Worm (Caenorhabditis elegans): ENCODE data around the gene psf-1.

Gene psf-1

DNA sequence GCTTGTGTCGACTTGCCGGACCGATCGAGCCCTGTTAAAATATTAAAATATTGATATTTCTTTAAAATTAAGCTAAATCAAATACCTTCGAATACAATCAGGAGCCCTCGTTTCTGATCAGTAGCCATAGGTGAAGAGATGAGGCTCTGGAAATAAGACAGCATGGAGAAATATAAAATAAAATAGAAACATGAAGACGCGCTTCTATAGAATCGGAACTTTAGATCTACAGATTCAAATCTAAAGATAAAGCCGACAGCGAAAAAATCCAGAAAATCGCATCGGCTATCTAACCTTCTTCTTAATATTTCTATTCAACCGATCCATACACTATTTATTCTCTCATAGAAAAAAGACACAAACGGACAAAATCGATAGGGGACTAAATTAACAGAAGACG, 1.5 kb upstream of the psf-1 start, which contains the start of gene dtmk-1 (continued):
- TF ChIP-seq ceh-32 (tag; optimal IDR thresholded peaks at IDR 0.05; ENCODE audit: poor library complexity) (no peak), ama-1 (optimal IDR thresholded peaks at IDR 0.05) (peak; percentile 32), nhr-25 (tag; optimal IDR thresholded peaks at IDR 0.05; ENCODE audit: borderline replicate concordance, insufficient read depth) (peak; percentile 5)

DNA sequence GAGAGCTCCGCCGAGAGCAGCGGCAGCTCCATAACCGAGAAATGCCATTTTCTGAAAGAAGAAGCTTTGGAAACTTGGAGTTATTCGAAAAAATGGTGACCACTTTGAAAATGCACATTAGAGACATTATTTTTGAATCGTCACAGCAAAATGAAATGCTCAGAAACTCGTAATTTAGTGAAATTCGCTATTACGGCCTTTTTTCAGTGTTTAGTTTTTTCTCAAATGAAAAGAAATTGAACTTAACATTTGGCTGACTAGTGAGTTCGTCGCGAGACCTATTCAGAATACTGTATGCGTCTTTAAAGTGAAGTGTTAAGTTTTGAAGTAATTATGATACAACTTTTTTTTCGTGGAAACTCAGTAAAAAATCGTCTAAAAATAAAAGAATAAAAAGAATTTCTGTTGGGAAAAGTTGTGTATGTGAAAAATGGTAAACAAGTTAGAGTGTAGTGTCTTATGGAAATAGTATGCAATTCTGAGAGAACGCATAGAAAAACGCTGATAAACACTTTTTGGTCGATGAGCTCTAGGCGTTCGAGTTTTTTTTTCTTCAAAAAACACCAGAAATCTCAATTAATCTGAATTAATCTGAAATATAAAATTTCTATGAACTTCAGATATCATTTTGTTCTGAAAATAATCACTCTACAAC, 2.1 kb downstream of the psf-1 start, which contains the start of gene R53.5:
Gene R53.5, minus strand, starts transcription at position 51 of the 655 bp plus-strand sequence.
- TF ChIP-seq nhr-77 (tag; optimal IDR thresholded peaks at IDR 0.05): peak; percentile 22
- no peak for TF ChIP-seq zfp-3 (GFP tag; conservative IDR thresholded peaks at IDR 0.05)
- no peak for TF ChIP-seq hif-1 (tag; optimal IDR thresholded peaks at IDR 0.05)
- peak; percentile 41 for TF ChIP-seq nhr-28 (tag; optimal IDR thresholded peaks at IDR 0.05)
- TF ChIP-seq nhr-25 (tag; optimal IDR thresholded peaks at IDR 0.05; ENCODE audit: borderline replicate concordance, insufficient read depth): no peak
- TF ChIP-seq lsy-2 (tag; optimal IDR thresholded peaks at IDR 0.05): peak in 1 of 2 experiments; percentile 41
- TF ChIP-seq hlh-11 (tag; optimal IDR thresholded peaks at IDR 0.05): no peak
- TF ChIP-seq fos-1 (tag; optimal IDR thresholded peaks at IDR 0.05): no peak
- TF ChIP-seq unc-62 (GFP tag; optimal IDR thresholded peaks at IDR 0.05 in 1 of 2): peak in 1 of 2 experiments; percentile 22
- no peak for TF ChIP-seq unc-62 (tag; optimal IDR thresholded peaks at IDR 0.05)
- no peak for TF ChIP-seq D1046.2 (GFP tag; IDR thresholded peaks at IDR 0.05)
- TF ChIP-seq T20F7.1 (GFP tag; optimal IDR thresholded peaks at IDR 0.05): peak; percentile 39
- TF ChIP-seq mxl-3 (GFP tag; optimal IDR thresholded peaks at IDR 0.05): no peak
- no peak for TF ChIP-seq mes-2 (tag; optimal IDR thresholded peaks at IDR 0.05; ENCODE audit: poor library complexity, severe bottlenecking)
- peak; percentile 3 for TF ChIP-seq pqm-1 (tag; optimal IDR thresholded peaks at IDR 0.05)
- peak in 1 of 2 experiments; percentile 59 for TF ChIP-seq daf-16 (GFP tag; optimal IDR thresholded peaks at IDR 0.05)
- peak; percentile 91 for TF ChIP-seq daf-16 (tag; optimal IDR thresholded peaks at IDR 0.05)
- no peak for TF ChIP-seq Y5F2A.4 (GFP tag; optimal IDR thresholded peaks at IDR 0.05)
- peak; percentile 25 for TF ChIP-seq dve-1 (tag; optimal IDR thresholded peaks at IDR 0.05; ENCODE audit: insufficient read depth)
- no peak for TF ChIP-seq nhr-41 (GFP tag; IDR thresholded peaks at IDR 0.05)
- 0 out of 2 replicates have a peak, but pooled peaks have one; percentile 14 for TF ChIP-seq lin-38 (GFP tag; IDR thresholded peaks at IDR 0.05)

DNA sequence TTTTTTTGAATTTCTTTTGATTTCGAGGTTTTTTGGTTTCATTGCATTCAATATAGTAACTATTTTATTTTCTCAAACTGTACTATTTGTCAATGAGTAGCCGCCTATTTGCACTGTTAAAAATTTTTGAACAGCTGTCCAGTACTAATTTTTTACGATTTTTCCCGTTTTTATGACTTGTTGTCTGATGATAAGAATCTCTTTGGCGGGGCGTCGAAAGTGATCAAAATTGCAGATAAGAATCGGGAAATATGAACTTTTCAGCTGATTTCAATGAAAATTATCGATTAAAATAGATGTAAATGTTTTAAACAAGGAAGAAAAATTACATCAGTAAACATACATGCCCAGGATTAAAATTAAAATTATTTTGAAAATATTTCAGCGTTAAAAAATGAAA, 5.7 kb downstream of the psf-1 start:
- TF ChIP-seq nhr-77 (tag; optimal IDR thresholded peaks at IDR 0.05) (peak; percentile 16), pqm-1 (tag; optimal IDR thresholded peaks at IDR 0.05) (peak; percentile 73), dmd-9 (GFP tag; IDR thresholded peaks at IDR 0.05) (no peak), ZK337.2 (GFP tag; IDR thresholded peaks at IDR 0.05) (no peak), daf-8 (GFP tag; IDR thresholded peaks at IDR 0.05) (no peak), tra-1 (GFP tag; IDR thresholded peaks at IDR 0.05) (no peak), cey-2 (tag; optimal IDR thresholded peaks at IDR 0.05; ENCODE audit: borderline replicate concordance, insufficient read depth) (no peak), dmd-6 (GFP tag; IDR thresholded peaks at IDR 0.05) (peak; percentile 86), F26F4.8 (GFP tag; conservative IDR thresholded peaks at IDR 0.05) (no peak), zfp-3 (GFP tag; conservative IDR thresholded peaks at IDR 0.05) (no peak), ceh-44 (GFP tag; IDR thresholded peaks at IDR 0.05) (no peak), nhr-48 (tag; optimal IDR thresholded peaks at IDR 0.05) (peak; percentile 29), skn-1 (tag; optimal IDR thresholded peaks at IDR 0.05) (no peak), nhr-28 (tag; optimal IDR thresholded peaks at IDR 0.05) (peak; percentile 62), dve-1 (tag; optimal IDR thresholded peaks at IDR 0.05; ENCODE audit: insufficient read depth) (peak; percentile 65), zip-11 (GFP tag; IDR thresholded peaks at IDR 0.05) (no peak), php-3 (GFP tag; IDR thresholded peaks at IDR 0.05) (peak; percentile 95), hlh-11 (tag; optimal IDR thresholded peaks at IDR 0.05) (peak; percentile 90), nhr-102 (tag; optimal IDR thresholded peaks at IDR 0.05) (peak; percentile 8), daf-16 (GFP tag; optimal IDR thresholded peaks at IDR 0.05) (no peak), daf-16 (tag; optimal IDR thresholded peaks at IDR 0.05) (peak; percentile 74), mxl-2 (GFP tag; conservative IDR thresholded peaks at IDR 0.05) (no peak), nhr-25 (tag; optimal IDR thresholded peaks at IDR 0.05; ENCODE audit: borderline replicate concordance, insufficient read depth) (no peak), mes-2 (tag; optimal IDR thresholded peaks at IDR 0.05; ENCODE audit: poor library complexity, severe bottlenecking) (no peak), gei-8 (GFP tag; optimal IDR thresholded peaks at IDR 0.05) (no peak), unc-62 (GFP tag; optimal IDR thresholded peaks at IDR 0.05 in 1 of 2) (peak in 1 of 2 experiments; percentile 98), unc-62 (tag; optimal IDR thresholded peaks at IDR 0.05) (no peak), lin-38 (GFP tag; IDR thresholded peaks at IDR 0.05) (no peak), rbr-2 (tag; optimal IDR thresholded peaks at IDR 0.05) (no peak)

Measured in whole organism, L4 larva.